Worm (Caenorhabditis elegans) whole organism, L4 larva: ENCODE data around the gene Y54F10AL.1.
"Not testable (repeated sequence)": the region's sequence is repeated elsewhere in the genome, so short reads cannot be mapped to it uniquely, and the experiment has no call there.

Experiments used
- F37D6.2 ChIP-seq: sonication (generic microtip); optimal IDR thresholded peaks from 2 replicates; lab custom pipeline; 2016; ENCODE audit warnings: mild to moderate bottlenecking, missing genetic modification characterization, missing compliant biosample characterization
- R02D3.7 ChIP-seq: fragments of 150-350 bp; sonication (generic microtip); optimal IDR thresholded peaks from 3 replicates; lab custom pipeline; 2014; ENCODE audit warnings: missing biosample characterization, missing genetic modification characterization
- T26A8.4 ChIP-seq: fragments of 200-800 bp; sonication (Bioruptor generic); IDR thresholded peaks from 2 replicates; pipeline ENCODE4 v1.3.6; 2022; ENCODE audit warnings: missing genetic modification characterization, missing compliant biosample characterization
- Y5F2A.4 ChIP-seq: fragments of 200-800 bp; sonication (Bioruptor generic); optimal IDR thresholded peaks from 2 replicates; lab custom pipeline; 2018; ENCODE audit warnings: mild to moderate bottlenecking, missing genetic modification characterization, missing compliant biosample characterization
- ZK337.2 ChIP-seq: fragments of 200-800 bp; sonication (Bioruptor generic); IDR thresholded peaks from 2 replicates; pipeline ENCODE4 v1.3.6; 2022; ENCODE audit warnings: missing genetic modification reagents, missing genetic modification characterization, missing compliant biosample characterization
- ceh-20 ChIP-seq: fragments of 200-800 bp; sonication (Bioruptor generic); IDR thresholded peaks from 2 replicates; pipeline ENCODE4 v1.3.6; 2022; ENCODE audit warnings: missing genetic modification reagents, missing genetic modification characterization, missing compliant biosample characterization
- ces-1 ChIP-seq: fragments of 150-350 bp; sonication (generic microtip); optimal IDR thresholded peaks from 4 replicates; lab custom pipeline; 2014; ENCODE audit warnings: missing biosample characterization, missing genetic modification reagents, missing genetic modification characterization
- cey-2 ChIP-seq: sonication (generic microtip); optimal IDR thresholded peaks from 3 replicates; lab custom pipeline; 2017; ENCODE audit warnings: missing genetic modification characterization, mild to moderate bottlenecking, missing compliant biosample characterization, antibody characterized with exemption, borderline replicate concordance; ENCODE audit not compliant: insufficient read depth
- daf-16 ChIP-seq, 3 experiments: sonication (generic microtip); optimal IDR thresholded peaks; 2 replicates each; lab custom pipeline; 2016 to 2017; ENCODE audit warnings: missing genetic modification characterization in 3 of 3, missing genetic modification reagents in 3 of 3, mild to moderate bottlenecking in 2 of 3, missing compliant biosample characterization in 2 of 3, missing biosample characterization in 1 of 3, moderate library complexity in 1 of 3
- dmd-6 ChIP-seq: fragments of 200-800 bp; sonication (Bioruptor generic); IDR thresholded peaks from 2 replicates; pipeline ENCODE4 v1.3.6; 2022; ENCODE audit warnings: missing genetic modification reagents, missing genetic modification characterization, missing compliant biosample characterization
- dmd-8 ChIP-seq: fragments of 200-800 bp; sonication (Bioruptor generic); IDR thresholded peaks from 2 replicates; pipeline ENCODE4 v1.3.6; 2022; ENCODE audit warnings: missing genetic modification characterization, missing compliant biosample characterization
- dpl-1 ChIP-seq: fragments of 150-350 bp; optimal IDR thresholded peaks from 2 replicates; lab custom pipeline; 2014; ENCODE audit warnings: missing biosample characterization, missing genetic modification reagents, missing genetic modification characterization
- dve-1 ChIP-seq: sonication (generic microtip); optimal IDR thresholded peaks from 2 replicates; lab custom pipeline; 2017; ENCODE audit warnings: antibody characterized with exemption, mild to moderate bottlenecking, missing genetic modification characterization, missing compliant biosample characterization; ENCODE audit not compliant: insufficient read depth
- egl-43 ChIP-seq: fragments of 200-800 bp; sonication (Bioruptor generic); IDR thresholded peaks from 2 replicates; pipeline ENCODE4 v1.3.6; 2022; ENCODE audit warnings: missing genetic modification reagents, missing genetic modification characterization, missing compliant biosample characterization
- hif-1 ChIP-seq, 2 experiments: sonication (generic microtip); optimal IDR thresholded peaks; 2 replicates each; lab custom pipeline; 2016 to 2017; ENCODE audit warnings: missing compliant biosample characterization in 2 of 2, missing genetic modification characterization in 2 of 2, missing genetic modification reagents in 2 of 2, missing genotype in 2 of 2, mild to moderate bottlenecking in 1 of 2
- hlh-11 ChIP-seq: fragments of 200-800 bp; sonication (Bioruptor generic); optimal IDR thresholded peaks from 2 replicates; lab custom pipeline; 2018; ENCODE audit warnings: mild to moderate bottlenecking, missing genetic modification characterization, missing compliant biosample characterization
- hlh-30 ChIP-seq: sonication (generic microtip); optimal IDR thresholded peaks from 2 replicates; lab custom pipeline; 2017; ENCODE audit warnings: antibody characterized with exemption, mild to moderate bottlenecking, missing genetic modification characterization, missing compliant biosample characterization; ENCODE audit not compliant: insufficient read depth
- lim-7 ChIP-seq: fragments of 200-800 bp; sonication (Bioruptor generic); IDR thresholded peaks from 2 replicates; pipeline ENCODE4 v1.3.6; 2022; ENCODE audit warnings: missing genetic modification characterization, missing compliant biosample characterization
- lin-1 ChIP-seq: fragments of 200-800 bp; sonication (Bioruptor generic); IDR thresholded peaks from 2 replicates; pipeline ENCODE4 v1.3.6; 2022; ENCODE audit warnings: missing genetic modification reagents, missing genetic modification characterization, missing compliant biosample characterization
- lin-29 ChIP-seq: fragments of 200-800 bp; sonication (Bioruptor generic); IDR thresholded peaks from 2 replicates; pipeline ENCODE4 v1.3.6; 2022; ENCODE audit warnings: missing genetic modification reagents, missing genetic modification characterization, missing compliant biosample characterization
- lin-38 ChIP-seq: fragments of 200-800 bp; sonication (Bioruptor generic); IDR thresholded peaks from 2 replicates; pipeline ENCODE4 v1.3.6; 2022; ENCODE audit warnings: missing genetic modification reagents, missing genetic modification characterization, missing compliant biosample characterization
- lin-39 ChIP-seq: fragments of 150-350 bp; optimal IDR thresholded peaks from 2 replicates; lab custom pipeline; 2014; ENCODE audit warnings: missing biosample characterization, missing genetic modification reagents, missing genetic modification characterization
- lir-3 ChIP-seq: sonication (generic microtip); optimal IDR thresholded peaks from 2 replicates; lab custom pipeline; 2016; ENCODE audit warnings: mild to moderate bottlenecking, missing genetic modification characterization, missing compliant biosample characterization
- lsy-2 ChIP-seq, 2 experiments: fragments of 150-350 bp in 1 of 2; sonication (generic microtip) in 1 of 2; optimal IDR thresholded peaks; 2 replicates each; lab custom pipeline; 2014 to 2017; ENCODE audit warnings: missing biosample characterization in 2 of 2, missing genetic modification characterization in 2 of 2
- madf-9 ChIP-seq: fragments of 200-800 bp; sonication (Bioruptor generic); conservative IDR thresholded peaks from 2 replicates; pipeline ENCODE4 v1.3.6; 2022; ENCODE audit warnings: missing genetic modification reagents, missing genetic modification characterization, missing compliant biosample characterization
- mes-2 ChIP-seq: sonication (generic microtip); optimal IDR thresholded peaks from 2 replicates; lab custom pipeline; 2016; ENCODE audit warnings: missing genotype, mild to moderate bottlenecking, missing genetic modification characterization, missing compliant biosample characterization; ENCODE audit not compliant: poor library complexity, severe bottlenecking
- nhr-102 ChIP-seq: sonication (generic microtip); optimal IDR thresholded peaks from 2 replicates; lab custom pipeline; 2016; ENCODE audit warnings: mild to moderate bottlenecking, missing genetic modification characterization, moderate library complexity, missing compliant biosample characterization
- nhr-111 ChIP-seq: fragments of 200-800 bp; sonication (Bioruptor generic); optimal IDR thresholded peaks from 2 replicates; lab custom pipeline; 2018; ENCODE audit warnings: mild to moderate bottlenecking, missing genetic modification characterization, missing compliant biosample characterization
- nhr-25 ChIP-seq: sonication (generic microtip); optimal IDR thresholded peaks from 2 replicates; lab custom pipeline; 2017; ENCODE audit warnings: missing genetic modification characterization, mild to moderate bottlenecking, missing compliant biosample characterization, antibody characterized with exemption, moderate library complexity, borderline replicate concordance; ENCODE audit not compliant: insufficient read depth
- nhr-28 ChIP-seq: fragments of 150-350 bp; optimal IDR thresholded peaks from 2 replicates; lab custom pipeline; 2014; ENCODE audit warnings: missing biosample characterization, missing genetic modification characterization
- pha-4 ChIP-seq, 2 experiments: fragments of 150-350 bp in 1 of 2; fragments of 200-800 bp in 1 of 2; sonication (Bioruptor generic) in 1 of 2; IDR thresholded peaks in 1 of 2; optimal IDR thresholded peaks in 1 of 2; 2 replicates each; pipeline versions ENCODE4 v1.3.6 to Lab custom; 2014 to 2022; ENCODE audit warnings: missing genetic modification characterization in 2 of 2, missing genetic modification reagents in 2 of 2, missing biosample characterization in 1 of 2, missing compliant biosample characterization in 1 of 2
- pqm-1 ChIP-seq: sonication (generic microtip); optimal IDR thresholded peaks from 2 replicates; lab custom pipeline; 2017; ENCODE audit warnings: missing biosample characterization, missing genetic modification characterization
- saeg-2 ChIP-seq: fragments of 200-800 bp; sonication (Bioruptor generic); IDR thresholded peaks from 2 replicates; pipeline ENCODE4 v1.3.6; 2022; ENCODE audit warnings: missing genetic modification reagents, missing genetic modification characterization, missing compliant biosample characterization
- sdz-12 ChIP-seq: fragments of 200-800 bp; sonication (Bioruptor generic); optimal IDR thresholded peaks from 2 replicates; lab custom pipeline; 2018; ENCODE audit warnings: mild to moderate bottlenecking, missing genetic modification characterization, missing compliant biosample characterization
- set-16 ChIP-seq: fragments of 200-800 bp; sonication (Bioruptor generic); IDR thresholded peaks from 2 replicates; pipeline ENCODE4 v1.3.6; 2022; ENCODE audit warnings: missing genetic modification reagents, missing genetic modification characterization, missing compliant biosample characterization
- snpc-1.2 ChIP-seq: fragments of 200-800 bp; sonication (Bioruptor generic); IDR thresholded peaks from 2 replicates; pipeline ENCODE4 v1.3.6; 2022; ENCODE audit warnings: missing genetic modification reagents, missing genetic modification characterization, missing compliant biosample characterization
- tag-97 ChIP-seq: fragments of 200-800 bp; sonication (Bioruptor generic); IDR thresholded peaks from 2 replicates; pipeline ENCODE4 v1.3.6; 2022; ENCODE audit warnings: missing genetic modification characterization, missing compliant biosample characterization
- unc-62 ChIP-seq, 3 experiments: fragments of 150-350 bp in 1 of 3; sonication (generic microtip); optimal IDR thresholded peaks in 2 of 3; peaks in 1 of 3; 1 replicate in 1 of 3; 2 replicates in 2 of 3; lab custom pipeline; 2014 to 2017; ENCODE audit warnings: missing biosample characterization in 3 of 3, missing genetic modification characterization in 3 of 3, missing genetic modification reagents in 3 of 3, missing genotype in 1 of 3
- ztf-11 ChIP-seq: fragments of 150-350 bp; optimal IDR thresholded peaks from 2 replicates; lab custom pipeline; 2014; ENCODE audit warnings: missing biosample characterization, missing genetic modification characterization

Gene Y54F10AL.1

DNA sequence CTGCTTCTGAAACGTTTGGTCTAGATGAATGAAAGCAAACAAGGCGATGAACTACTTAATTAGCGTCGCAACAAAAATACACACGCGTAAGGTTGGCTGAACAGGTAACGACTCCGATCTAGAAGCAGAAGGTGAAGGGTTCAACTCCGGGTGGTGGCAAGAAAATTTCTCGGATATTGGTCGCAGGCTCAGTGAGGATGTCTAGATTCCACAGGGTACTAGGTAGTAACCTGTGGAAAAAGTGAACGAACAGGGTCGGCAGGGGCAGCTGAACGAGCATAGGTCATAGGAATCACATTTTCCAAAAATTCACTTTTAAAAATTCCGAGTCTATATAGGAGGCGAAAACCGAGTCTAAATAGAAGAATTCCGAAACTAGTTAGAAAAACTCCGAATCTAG, 27.1 kb upstream of the Y54F10AL.1 start:
- 0 out of 2 replicates have a peak, but pooled peaks have one; percentile 18 for TF ChIP-seq lim-7 (GFP tag; lab: Robert Waterston, UW)
- TF ChIP-seq saeg-2 = 0 out of 2 replicates have a peak, but pooled peaks have one; percentile 20
- 0 out of 2 replicates have a peak, but pooled peaks have one; percentile 31 for TF ChIP-seq snpc-1.2
- TF ChIP-seq lin-38 (GFP tag; lab: Robert Waterston, UW) = peak; percentile 64
- peak; percentile 77 for TF ChIP-seq dmd-8 (GFP tag; lab: Robert Waterston, UW)
- 0 out of 2 replicates have a peak, but pooled peaks have one; percentile 57 for TF ChIP-seq egl-43 (GFP tag; lab: Robert Waterston, UW)
- TF ChIP-seq pha-4 (GFP tag; IDR thresholded peaks at IDR 0.05; lab: Robert Waterston, UW) = 0 out of 2 replicates have a peak, but pooled peaks have one; percentile 36
- TF ChIP-seq pha-4 (tag; optimal IDR thresholded peaks at IDR 0.05; lab: Kevin White, UChicago) = not testable (repeated sequence)

DNA sequence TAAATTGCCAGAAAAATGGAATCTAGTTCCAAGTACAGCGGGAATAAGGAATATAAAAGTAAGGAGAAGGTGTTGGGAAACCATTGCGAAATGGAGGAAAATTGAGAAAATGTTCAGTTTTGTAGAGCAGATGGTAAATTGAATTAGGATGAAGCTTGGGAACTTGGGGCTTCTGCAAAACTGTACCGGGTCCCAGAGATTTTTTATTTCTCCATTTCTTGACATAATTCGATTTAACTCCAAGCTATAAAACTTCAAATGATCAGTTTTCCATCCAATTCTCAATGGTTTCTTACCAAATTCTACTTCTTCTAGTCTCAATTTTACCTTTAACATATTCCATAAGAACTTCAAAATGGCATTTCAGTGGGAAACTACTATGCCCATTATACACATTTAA, 19.3 kb upstream of the Y54F10AL.1 start, which contains the start of the genes E02H9.9 and E02H9.1:
Gene E02H9.9 (minus strand): TSS at position 101 of the 400 bp plus-strand sequence.
Gene E02H9.1 (plus strand): TSS at position 285 of the 400 bp plus-strand sequence.
- TF ChIP-seq sdz-12 (GFP tag; lab: Kevin White, UChicago) (no peak), ZK337.2 (GFP tag; lab: Robert Waterston, UW) (no peak), lin-39 (tag; lab: Kevin White, UChicago) (no peak), nhr-111 (GFP tag; lab: Kevin White, UChicago) (no peak), ztf-11 (tag; lab: Kevin White, UChicago) (no peak)

ce11 chrIII:2470757-2471509, 16.6 kb upstream of the Y54F10AL.1 start:
- TF ChIP-seq set-16 (GFP tag; lab: Robert Waterston, UW) = peak; percentile 74

- no peak for TF ChIP-seq Y5F2A.4 (GFP tag; lab: Kevin White, UChicago)
- no peak for TF ChIP-seq lin-1 (GFP tag; lab: Robert Waterston, UW)
- TF ChIP-seq nhr-25 = no peak
- TF ChIP-seq lir-3 (tag; lab: Kevin White, UChicago) = no peak
- peak; percentile 70 for TF ChIP-seq nhr-28 (tag; lab: Kevin White, UChicago)
- peak in 1 of 2 experiments; percentile 73 for TF ChIP-seq lsy-2 (tag; optimal IDR thresholded peaks at IDR 0.05; lab: Kevin White, UChicago)
- TF ChIP-seq pqm-1 = no peak
- TF ChIP-seq hlh-11 (tag; lab: Kevin White, UChicago) = peak; percentile 77
- no peak for TF ChIP-seq cey-2 (tag; lab: Kevin White, UChicago)
- TF ChIP-seq madf-9 (GFP tag; lab: Robert Waterston, UW) = no peak
- TF ChIP-seq sdz-12 (GFP tag; lab: Kevin White, UChicago) = no peak
- no peak for TF ChIP-seq R02D3.7
- peak; percentile 37 for TF ChIP-seq dmd-6 (GFP tag; lab: Robert Waterston, UW)
- TF ChIP-seq unc-62 (GFP tag; optimal IDR thresholded peaks at IDR 0.05 in 1 of 2; lab: Kevin White, UChicago) = no peak
- no peak for TF ChIP-seq unc-62 (tag; optimal IDR thresholded peaks at IDR 0.05; lab: Kevin White, UChicago)
- TF ChIP-seq lin-29 (GFP tag; lab: Robert Waterston, UW) = no peak
- peak; percentile 53 for TF ChIP-seq dve-1 (tag; lab: Kevin White, UChicago)
- peak; percentile 57 for TF ChIP-seq dpl-1
- TF ChIP-seq daf-16 (GFP tag; optimal IDR thresholded peaks at IDR 0.05; lab: Kevin White, UChicago) = no peak
- TF ChIP-seq daf-16 (tag; optimal IDR thresholded peaks at IDR 0.05; lab: Kevin White, UChicago) = peak; percentile 47
- TF ChIP-seq mes-2 (tag; lab: Kevin White, UChicago) = peak; percentile 65
- TF ChIP-seq F37D6.2 (tag; lab: Kevin White, UChicago) = no peak
- peak in 1 of 2 experiments; percentile 80 for TF ChIP-seq hif-1 (tag; optimal IDR thresholded peaks at IDR 0.05; lab: Kevin White, UChicago)
- TF ChIP-seq T26A8.4 (GFP tag; lab: Robert Waterston, UW) = 0 out of 2 replicates have a peak, but pooled peaks have one; percentile 32
- TF ChIP-seq tag-97 (GFP tag; lab: Robert Waterston, UW) = no peak
- TF ChIP-seq nhr-102 (tag; lab: Kevin White, UChicago) = no peak
- TF ChIP-seq hlh-30 (tag; lab: Kevin White, UChicago) = peak; percentile 83
- 0 out of 2 replicates have a peak, but pooled peaks have one; percentile 37 for TF ChIP-seq ceh-20
- no peak for TF ChIP-seq ces-1 (GFP tag; lab: Kevin White, UChicago)
- no peak; the same call in 1 of the 2 replicates for TF ChIP-seq pha-4 (GFP tag; IDR thresholded peaks at IDR 0.05; lab: Robert Waterston, UW)
- peak; percentile 72 for TF ChIP-seq pha-4 (tag; optimal IDR thresholded peaks at IDR 0.05; lab: Kevin White, UChicago)
Measured at ce11 chrIII:2471855-2472254, 15.7 kb upstream of the Y54F10AL.1 start.
